Fruit fly (Drosophila melanogaster) whole organism: Measurements from ENCODE around the gene CG34305.

ENCODE experiments used
- CG8478 ChIP-seq: fragments of >200 bp; optimal IDR thresholded peaks from 2 replicates; lab custom pipeline; 2018; ENCODE audit warnings: inconsistent platforms
- Dll ChIP-seq: fragments of >200 bp; optimal IDR thresholded peaks from 2 replicates; lab custom pipeline; 2017
- EcR ChIP-seq, 2 experiments: fragments of >200 bp; optimal IDR thresholded peaks; 2 replicates each; lab custom pipeline; 2017; ENCODE audit warnings: missing biosample characterization in 2 of 2, missing genetic modification characterization in 2 of 2, missing genetic modification reagents in 2 of 2
- pan ChIP-seq: fragments of >200 bp; optimal IDR thresholded peaks from 2 replicates; lab custom pipeline; 2017
- psq ChIP-seq: fragments of >200 bp; optimal IDR thresholded peaks from 2 replicates; lab custom pipeline; 2017
- usp ChIP-seq: fragments of >200 bp; optimal IDR thresholded peaks from 2 replicates; lab custom pipeline; 2017; ENCODE audit warnings: missing biosample characterization, missing genetic modification characterization, mixed read lengths

- TF ChIP-seq Dll (lab: Kevin White, UChicago) (no peak), psq (lab: Kevin White, UChicago) (no peak), EcR (GFP tag; optimal IDR thresholded peaks at IDR 0.05; lab: Kevin White, UChicago) (no peak), pan (lab: Kevin White, UChicago) (no peak), usp (GFP tag; lab: Kevin White, UChicago) (no peak), CG8478 (lab: Kevin White, UChicago) (no peak)
These were observed at the start of gene CG34305 for dm6 chr3R:4243096-4243940.
